Fruit fly (Drosophila melanogaster): ENCODE data around the gene CG13069.

- no peak for TF ChIP-seq ttk (optimal IDR thresholded peaks at IDR 0.05)
- TF ChIP-seq insv (optimal IDR thresholded peaks at IDR 0.05): no peak
- TF ChIP-seq Sin3A (optimal IDR thresholded peaks at IDR 0.05): no peak
- no peak for TF ChIP-seq Myc (optimal IDR thresholded peaks at IDR 0.05)
These were observed 23.9 kb upstream of the CG13069 start for dm6 chr3L:16241296-16241695.
